Worm (Caenorhabditis elegans) whole organism, dauer: ENCODE data around the gene C04G6.6.

Experiments
- unc-62 ChIP-seq: sonication (generic microtip); optimal IDR thresholded peaks from 2 replicates; lab custom pipeline; 2017; ENCODE audit warnings: missing biosample characterization, missing genetic modification reagents, missing genetic modification characterization

The C04G6.6 gene

DNA sequence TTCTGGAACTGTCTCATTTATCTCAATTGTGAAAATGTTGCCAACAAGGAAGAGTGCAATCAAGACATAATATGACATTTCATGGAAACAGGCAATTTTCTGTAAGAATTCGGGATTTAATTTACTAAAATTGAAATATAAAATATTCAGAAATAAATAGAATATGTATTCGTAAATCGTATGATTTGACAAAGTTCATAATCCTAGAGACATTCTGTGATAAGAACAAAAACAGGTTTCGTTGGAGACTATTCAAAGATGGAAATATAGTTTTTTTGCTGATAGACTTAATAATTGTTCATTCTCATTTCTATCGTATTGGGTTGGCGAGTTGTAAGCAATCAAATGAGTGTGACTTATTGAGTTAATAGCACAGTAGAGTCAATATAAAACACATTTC is 41.5 kb downstream of the C04G6.6 start, which contains the start of gene C27A2.12:
TSS of gene C27A2.12 (minus strand) at position 101 of the 400 bp plus-strand sequence.
- TF ChIP-seq unc-62 (GFP tag; lab: Kevin White, UChicago) = no peak

DNA sequence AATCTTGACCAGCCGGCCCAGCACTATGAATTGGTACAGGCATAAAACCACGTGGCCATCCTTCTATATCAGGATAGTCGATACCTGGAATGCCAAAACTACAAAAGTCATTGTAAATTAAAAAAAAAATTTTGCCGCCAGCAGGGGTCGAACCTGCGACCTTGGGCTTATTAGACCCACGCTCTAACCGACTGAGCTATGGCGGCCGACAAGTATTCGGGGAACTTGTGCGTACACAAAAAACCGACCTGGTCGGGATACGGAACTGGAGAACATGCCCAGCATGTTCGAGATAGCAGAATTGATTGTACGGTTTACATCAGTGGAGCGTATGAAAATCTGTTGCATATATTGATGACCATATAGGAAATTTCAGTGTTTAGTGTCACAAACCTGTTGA is 42.2 kb downstream of the C04G6.6 start:
- TF ChIP-seq unc-62 (GFP tag; lab: Kevin White, UChicago) = no peak

DNA sequence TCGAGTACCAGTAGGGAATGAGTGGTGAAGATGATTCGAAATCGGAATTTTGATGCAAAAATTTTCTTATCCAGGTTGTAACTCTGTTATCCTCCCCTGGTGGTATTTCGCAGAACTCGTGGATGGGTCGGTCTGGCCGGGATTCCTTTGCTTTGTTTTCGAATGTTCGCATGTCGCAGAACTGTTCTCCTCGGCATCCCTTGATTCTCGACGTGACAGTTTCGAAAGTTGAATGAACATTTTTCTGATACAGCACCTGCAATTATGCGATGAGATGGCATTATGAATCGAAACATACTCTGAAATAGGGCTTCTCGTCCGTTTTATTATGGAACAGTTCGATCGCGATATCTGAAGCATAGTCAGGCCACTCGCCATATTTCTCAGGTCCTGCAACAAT is 43.3 kb downstream of the C04G6.6 start:
- no peak for TF ChIP-seq unc-62 (GFP tag; lab: Kevin White, UChicago)

DNA sequence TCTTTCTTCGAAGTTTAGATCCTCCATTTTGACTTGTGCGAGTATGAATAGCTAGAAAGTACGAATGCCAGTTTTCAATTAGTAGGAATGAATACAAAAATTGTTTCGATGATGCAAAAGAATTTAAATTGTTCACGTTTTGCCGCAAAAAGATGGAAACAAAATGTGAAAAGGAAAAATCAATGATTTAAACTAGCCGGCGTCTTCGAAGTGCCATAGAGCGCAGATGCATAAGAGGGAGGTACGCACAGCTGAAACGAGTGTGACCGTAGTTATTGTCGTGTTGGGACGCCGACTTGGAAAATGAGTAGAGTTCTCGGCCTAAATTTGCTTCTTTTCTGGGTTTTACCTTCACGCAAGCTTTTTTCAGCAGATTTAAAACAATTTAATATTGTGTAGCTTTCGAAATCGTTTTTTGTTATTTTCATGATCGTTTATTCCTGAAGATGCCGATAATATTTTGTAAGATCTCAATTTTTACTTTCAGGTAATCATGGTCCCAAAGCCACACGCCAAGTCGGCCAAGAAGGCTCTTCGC is 44.4 kb downstream of the C04G6.6 start, which contains the start of the genes ify-1 and rpl-22:
TSS of gene ify-1 (minus strand) at position 51 of the 538 bp plus-strand sequence.
TSS of gene rpl-22 (plus strand) at position 488 of the 538 bp plus-strand sequence.
- no peak for TF ChIP-seq unc-62 (GFP tag; lab: Kevin White, UChicago)

DNA sequence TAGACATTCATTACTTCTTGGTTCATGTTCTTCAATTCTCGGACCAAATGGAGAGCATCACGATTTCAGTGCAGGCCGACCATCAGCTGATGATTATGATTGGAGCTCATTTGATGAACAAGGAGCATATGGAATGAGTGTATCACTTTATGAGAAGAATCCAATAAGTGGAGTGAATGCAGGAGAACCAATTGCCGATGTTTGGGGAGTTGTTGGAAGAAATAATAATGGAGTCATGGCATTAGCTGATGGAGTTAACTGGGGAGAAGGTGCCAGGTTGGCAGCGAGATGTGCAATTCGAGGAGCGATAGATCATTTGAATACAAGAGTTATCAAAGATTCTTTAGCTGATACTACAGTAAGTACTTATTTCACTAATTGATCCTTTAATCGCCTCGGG is 48.8 kb downstream of the C04G6.6 start:
- no peak for TF ChIP-seq unc-62 (GFP tag; lab: Kevin White, UChicago)

DNA sequence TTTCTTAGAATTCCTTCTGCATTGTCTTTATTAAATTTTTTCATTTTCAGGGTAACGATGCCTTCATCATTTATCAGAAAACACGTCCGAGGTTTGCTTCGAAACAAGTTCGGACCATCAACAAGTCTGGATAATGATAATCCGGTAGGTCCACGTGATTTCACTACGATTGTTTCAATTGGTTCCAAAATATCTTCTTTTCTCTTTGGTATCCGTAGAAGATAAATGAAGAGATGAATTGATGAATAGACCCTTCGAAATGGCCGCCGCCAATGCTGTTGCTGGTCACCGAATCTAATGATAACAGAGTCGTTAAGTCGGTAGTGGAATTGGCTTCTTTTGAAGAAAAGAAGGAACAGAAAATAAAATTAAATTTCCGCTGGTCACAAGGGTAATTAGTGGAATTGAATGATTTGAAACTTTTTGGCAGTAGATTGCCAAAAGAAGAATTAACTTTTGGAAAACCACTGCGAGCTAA is 49.6 kb downstream of the C04G6.6 start, which contains the start of gene F33G12.6:
TSS of gene F33G12.6 (plus strand) at position 51 of the 478 bp plus-strand sequence.
- no peak for TF ChIP-seq unc-62 (GFP tag; lab: Kevin White, UChicago)
